Worm (Caenorhabditis elegans): Measurements from ENCODE around the gene fipr-17.

- TF ChIP-seq nhr-237 (tag; optimal IDR thresholded peaks at IDR 0.05) (no peak), ceh-82 (tag; optimal IDR thresholded peaks at IDR 0.05) (no peak), snpc-4 (tag; optimal IDR thresholded peaks at IDR 0.05) (no peak), lin-39 (tag; optimal IDR thresholded peaks at IDR 0.05) (no peak), sptf-1 (tag; optimal IDR thresholded peaks at IDR 0.05) (no peak), nhr-12 (tag; optimal IDR thresholded peaks at IDR 0.05) (no peak), ztf-4 (tag; optimal IDR thresholded peaks at IDR 0.05) (no peak), pag-3 (tag; optimal IDR thresholded peaks at IDR 0.05; ENCODE audit: borderline replicate concordance, insufficient read depth) (no peak), tbx-2 (tag; optimal IDR thresholded peaks at IDR 0.05) (no peak), fkh-8 (tag; optimal IDR thresholded peaks at IDR 0.05) (no peak), mab-9 (GFP tag; IDR thresholded peaks at IDR 0.05) (no peak), lsy-2 (tag; optimal IDR thresholded peaks at IDR 0.05) (no peak), tlp-1 (tag; optimal IDR thresholded peaks at IDR 0.05) (no peak)
Observed at ce11 chrIII:10967010-10967409, 40.4 kb downstream of the fipr-17 start, which contains the start of gene W05B2.2.

Data from whole organism, L1 larva.